Worm (Caenorhabditis elegans) whole organism, late embryonic: ENCODE results near the gene T04C12.7.

ENCODE experiments used
- elt-4 ChIP-seq: sonication (generic microtip); optimal IDR thresholded peaks from 2 replicates; lab custom pipeline; 2016; ENCODE audit warnings: missing genetic modification characterization, missing compliant biosample characterization
- lim-6 ChIP-seq: sonication (generic microtip); optimal IDR thresholded peaks from 2 replicates; lab custom pipeline; 2016; ENCODE audit warnings: missing genetic modification characterization, missing compliant biosample characterization
- tbx-2 ChIP-seq: sonication (generic microtip); optimal IDR thresholded peaks from 2 replicates; lab custom pipeline; 2016; ENCODE audit warnings: missing genetic modification characterization, missing compliant biosample characterization

DNA sequence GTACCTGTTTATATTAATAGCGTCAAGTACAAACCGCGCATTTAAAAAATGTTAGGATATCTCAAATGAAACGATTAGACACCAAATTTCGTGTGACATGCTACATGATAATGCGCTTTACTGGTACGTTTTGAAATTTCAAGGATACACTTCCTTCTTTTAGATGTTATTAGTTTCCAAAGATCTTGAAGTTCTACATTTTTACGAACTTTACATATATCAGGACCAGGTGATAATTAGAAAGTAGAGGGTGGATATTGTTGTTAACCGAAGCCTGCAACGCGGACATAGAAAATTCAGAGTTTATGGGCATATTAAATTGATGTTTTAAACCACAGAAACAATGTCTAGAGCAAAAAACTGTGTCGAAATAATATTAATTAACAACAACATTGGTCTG lies 40.7 kb upstream of the T04C12.7 start:
- TF ChIP-seq tbx-2 (tag; lab: Kevin White, UChicago) (no peak), elt-4 (tag; lab: Kevin White, UChicago) (no peak), lim-6 (tag; lab: Kevin White, UChicago) (no peak)
